Worm (Caenorhabditis elegans): ENCODE data around the gene brp-1.

brp-1 gene

ce11 chrIII:12059521-12059920 is 39.2 kb downstream of the brp-1 start:
- no peak for TF ChIP-seq bed-3 (GFP tag; optimal IDR thresholded peaks at IDR 0.05)
- TF ChIP-seq mab-5 (tag; optimal IDR thresholded peaks at IDR 0.05), result no peak
- no peak for TF ChIP-seq zip-8 (tag; optimal IDR thresholded peaks at IDR 0.05)
- no peak for TF ChIP-seq mep-1 (tag; optimal IDR thresholded peaks at IDR 0.05)
- no peak for TF ChIP-seq ces-1 (GFP tag; optimal IDR thresholded peaks at IDR 0.05)
- TF ChIP-seq lin-32 (GFP tag; optimal IDR thresholded peaks at IDR 0.05), result no peak

DNA sequence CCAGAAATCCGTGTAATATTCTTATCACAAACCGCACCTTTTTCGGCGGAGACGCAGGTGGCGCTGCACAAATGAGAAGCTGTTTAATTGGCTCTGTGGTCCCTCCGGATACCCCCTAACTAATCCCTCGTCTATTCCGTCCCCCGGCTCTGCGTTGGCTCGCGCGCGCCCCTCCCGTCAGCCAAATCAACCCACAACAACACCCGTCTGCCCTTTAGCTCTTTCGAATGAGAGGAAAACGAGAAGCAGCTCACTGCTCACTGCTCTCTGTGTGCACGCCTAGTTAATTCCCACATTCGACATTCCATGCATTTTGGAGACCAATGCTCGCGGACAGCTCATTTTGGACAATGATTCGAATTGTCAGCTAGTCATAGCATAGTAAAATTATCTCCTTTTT is 39.7 kb downstream of the brp-1 start:
- TF ChIP-seq lsy-2 (tag; optimal IDR thresholded peaks at IDR 0.05), result no peak

DNA sequence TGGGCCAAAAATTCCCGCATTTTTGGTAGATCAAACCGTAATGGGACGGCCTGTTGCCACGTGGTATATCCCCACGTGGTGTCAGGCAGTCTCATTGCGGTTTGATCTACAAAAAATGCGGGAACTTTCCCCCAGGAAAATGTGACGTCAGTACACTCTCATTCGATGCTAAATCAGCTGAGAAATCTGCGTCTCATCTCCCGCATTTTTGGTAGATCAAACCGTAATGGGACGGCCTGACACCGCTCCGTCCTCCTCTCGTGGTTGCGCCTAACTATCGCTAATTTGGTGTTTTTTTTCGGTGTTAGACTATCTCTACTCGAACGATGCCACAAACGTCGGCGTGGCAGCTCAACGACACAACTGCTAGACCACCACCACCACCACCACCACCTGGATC is 41.1 kb downstream of the brp-1 start, which contains the start of gene zyg-8:
Gene zyg-8 (plus strand): TSS at position 301 of the 400 bp plus-strand sequence.
- TF ChIP-seq ham-2 (GFP tag; optimal IDR thresholded peaks at IDR 0.05) (no peak), lin-32 (GFP tag; optimal IDR thresholded peaks at IDR 0.05) (no peak), ceh-43 (GFP tag; optimal IDR thresholded peaks at IDR 0.05) (no peak), mls-2 (tag; optimal IDR thresholded peaks at IDR 0.05) (no peak), blmp-1 (tag; optimal IDR thresholded peaks at IDR 0.05) (no peak), pha-4 (tag; optimal IDR thresholded peaks at IDR 0.05) (no peak), sem-2 (GFP tag; optimal IDR thresholded peaks at IDR 0.05) (no peak), nhr-237 (tag; optimal IDR thresholded peaks at IDR 0.05) (no peak), lin-13 (tag; optimal IDR thresholded peaks at IDR 0.05) (no peak)

- TF ChIP-seq ceh-39 (tag; optimal IDR thresholded peaks at IDR 0.05) (no peak), bed-3 (GFP tag; optimal IDR thresholded peaks at IDR 0.05) (no peak), zip-8 (tag; optimal IDR thresholded peaks at IDR 0.05) (no peak), ces-1 (GFP tag; optimal IDR thresholded peaks at IDR 0.05) (no peak), unc-39 (tag; optimal IDR thresholded peaks at IDR 0.05) (no peak), lin-32 (GFP tag; optimal IDR thresholded peaks at IDR 0.05) (no peak), drap-1 (GFP tag; optimal IDR thresholded peaks at IDR 0.05) (no peak), unc-120 (tag; optimal IDR thresholded peaks at IDR 0.05; ENCODE audit: poor library complexity, severe bottlenecking) (no peak), lin-13 (tag; optimal IDR thresholded peaks at IDR 0.05) (no peak), elt-1 (tag; optimal IDR thresholded peaks at IDR 0.05; ENCODE audit: borderline replicate concordance, insufficient read depth) (no peak), unc-62 (GFP tag; optimal IDR thresholded peaks at IDR 0.05) (no peak), flh-1 (GFP tag; optimal IDR thresholded peaks at IDR 0.05) (no peak)
Observed at ce11 chrIII:12063934-12064333, 43.6 kb downstream of the brp-1 start.

ce11 chrIII:12064494-12064893 is 44.1 kb downstream of the brp-1 start:
- TF ChIP-seq nhr-76 (tag; optimal IDR thresholded peaks at IDR 0.05), result no peak
- TF ChIP-seq mep-1 (tag; optimal IDR thresholded peaks at IDR 0.05), result no peak
- TF ChIP-seq bed-3 (GFP tag; optimal IDR thresholded peaks at IDR 0.05), result no peak
- no peak for TF ChIP-seq lin-32 (GFP tag; optimal IDR thresholded peaks at IDR 0.05)
- no peak for TF ChIP-seq mab-5 (tag; optimal IDR thresholded peaks at IDR 0.05)
- TF ChIP-seq ztf-11 (tag; optimal IDR thresholded peaks at IDR 0.05), result no peak
- no peak for TF ChIP-seq unc-39 (tag; optimal IDR thresholded peaks at IDR 0.05)
- TF ChIP-seq lin-13 (tag; optimal IDR thresholded peaks at IDR 0.05), result no peak
- no peak for TF ChIP-seq lsy-2 (tag; optimal IDR thresholded peaks at IDR 0.05)
- TF ChIP-seq unc-62 (GFP tag; optimal IDR thresholded peaks at IDR 0.05), result no peak
- no peak for TF ChIP-seq nhr-28 (tag; optimal IDR thresholded peaks at IDR 0.05)
- no peak for TF ChIP-seq nhr-237 (tag; optimal IDR thresholded peaks at IDR 0.05)

- TF ChIP-seq M03D4.4 (tag; optimal IDR thresholded peaks at IDR 0.05) (no peak), nhr-28 (tag; optimal IDR thresholded peaks at IDR 0.05) (no peak), nhr-76 (tag; optimal IDR thresholded peaks at IDR 0.05) (no peak), flh-1 (GFP tag; optimal IDR thresholded peaks at IDR 0.05) (no peak), zip-8 (tag; optimal IDR thresholded peaks at IDR 0.05) (no peak), cnd-1 (tag; optimal IDR thresholded peaks at IDR 0.05) (no peak), pha-4 (tag; optimal IDR thresholded peaks at IDR 0.05) (no peak), ces-1 (GFP tag; optimal IDR thresholded peaks at IDR 0.05) (no peak)
Observed at ce11 chrIII:12067736-12068135, 47.4 kb downstream of the brp-1 start.
